Fruit fly (Drosophila melanogaster): Measurements from ENCODE around the gene CG6415.

Gene CG6415

dm6 chr2L:10681602-10682001 lies 21.8 kb upstream of the CG6415 start, which contains the start of gene CG17107:
Gene CG17107, plus strand, starts transcription at chr2L:10681902.
- TF ChIP-seq rn (GFP tag; IDR thresholded peaks at IDR 0.05) (no peak), D1 (tag; optimal IDR thresholded peaks at IDR 0.05) (no peak), gl (tag; optimal IDR thresholded peaks at IDR 0.05) (no peak), Snoo (tag; optimal IDR thresholded peaks at IDR 0.05) (no peak), CG8301 (tag; optimal IDR thresholded peaks at IDR 0.05) (no peak)

dm6 chr2L:10682197-10682596 lies 21.2 kb upstream of the CG6415 start:
- TF ChIP-seq CG12605 (GFP tag; IDR thresholded peaks at IDR 0.05) (no peak), D1 (tag; optimal IDR thresholded peaks at IDR 0.05) (no peak), CG34367 (tag; optimal IDR thresholded peaks at IDR 0.05) (no peak), CG15710 (tag; optimal IDR thresholded peaks at IDR 0.05) (no peak), CG13204 (GFP tag; optimal IDR thresholded peaks at IDR 0.05) (no peak), EcR (GFP tag; optimal IDR thresholded peaks at IDR 0.05) (no peak), CG8159 (tag; optimal IDR thresholded peaks at IDR 0.05) (no peak), CG9948 (tag; optimal IDR thresholded peaks at IDR 0.05) (no peak), CG8301 (tag; optimal IDR thresholded peaks at IDR 0.05) (no peak), Pif1B (GFP tag; optimal IDR thresholded peaks at IDR 0.05) (no peak), CG17806 (tag; optimal IDR thresholded peaks at IDR 0.05) (no peak), CG10348 (GFP tag; IDR thresholded peaks at IDR 0.05) (no peak), Ets98B (GFP tag; IDR thresholded peaks at IDR 0.05) (no peak), fd96Ca (GFP tag; IDR thresholded peaks at IDR 0.05) (no peak), Pif1A (GFP tag; optimal IDR thresholded peaks at IDR 0.05) (no peak), CG14655 (GFP tag; optimal IDR thresholded peaks at IDR 0.05) (no peak), CG4496 (GFP tag; IDR thresholded peaks at IDR 0.05) (no peak), Snoo (tag; optimal IDR thresholded peaks at IDR 0.05) (no peak), rn (GFP tag; IDR thresholded peaks at IDR 0.05) (no peak), gl (tag; optimal IDR thresholded peaks at IDR 0.05) (no peak)

- TF ChIP-seq EcR (GFP tag; optimal IDR thresholded peaks at IDR 0.05), result no peak
- no peak for TF ChIP-seq gl (tag; optimal IDR thresholded peaks at IDR 0.05)
- TF ChIP-seq CG14655 (GFP tag; optimal IDR thresholded peaks at IDR 0.05), result no peak
- no peak for TF ChIP-seq rn (GFP tag; IDR thresholded peaks at IDR 0.05)
- no peak for TF ChIP-seq Ets98B (GFP tag; IDR thresholded peaks at IDR 0.05)
- no peak for TF ChIP-seq D1 (tag; optimal IDR thresholded peaks at IDR 0.05)
- no peak for TF ChIP-seq CG9948 (tag; optimal IDR thresholded peaks at IDR 0.05)
- TF ChIP-seq Snoo (tag; optimal IDR thresholded peaks at IDR 0.05), result no peak
- no peak for TF ChIP-seq CG8301 (tag; optimal IDR thresholded peaks at IDR 0.05)
- no peak for TF ChIP-seq CG10348 (GFP tag; IDR thresholded peaks at IDR 0.05)
- TF ChIP-seq CG34367 (tag; optimal IDR thresholded peaks at IDR 0.05), result no peak
- no peak for TF ChIP-seq CG13204 (GFP tag; optimal IDR thresholded peaks at IDR 0.05)
Observed at dm6 chr2L:10682912-10683311, 20.5 kb upstream of the CG6415 start.

dm6 chr2L:10684309-10684708 lies 19.1 kb upstream of the CG6415 start, which contains the start of gene CG7299:
Gene CG7299, minus strand, starts transcription at chr2L:10684409.
- TF ChIP-seq Ets98B (GFP tag; IDR thresholded peaks at IDR 0.05) (no peak), D1 (tag; optimal IDR thresholded peaks at IDR 0.05) (no peak), Snoo (tag; optimal IDR thresholded peaks at IDR 0.05) (no peak), rn (GFP tag; IDR thresholded peaks at IDR 0.05) (no peak), CG12605 (GFP tag; IDR thresholded peaks at IDR 0.05) (no peak), Pif1B (GFP tag; optimal IDR thresholded peaks at IDR 0.05) (no peak), CG15710 (tag; optimal IDR thresholded peaks at IDR 0.05) (no peak), CG9948 (tag; optimal IDR thresholded peaks at IDR 0.05) (no peak), CG10348 (GFP tag; IDR thresholded peaks at IDR 0.05) (no peak), CG32121 (GFP tag; IDR thresholded peaks at IDR 0.05) (no peak), CG8159 (tag; optimal IDR thresholded peaks at IDR 0.05) (no peak), CG13204 (GFP tag; optimal IDR thresholded peaks at IDR 0.05) (no peak), gl (tag; optimal IDR thresholded peaks at IDR 0.05) (no peak), CG4496 (GFP tag; IDR thresholded peaks at IDR 0.05) (no peak)

- no peak for TF ChIP-seq D1 (tag; optimal IDR thresholded peaks at IDR 0.05)
- no peak for TF ChIP-seq CG17806 (tag; optimal IDR thresholded peaks at IDR 0.05)
Observed at dm6 chr2L:10685666-10686065, 17.8 kb upstream of the CG6415 start.

dm6 chr2L:10687009-10687793 lies 16.2 kb upstream of the CG6415 start, which contains the start of gene CG7296:
Gene CG7296, minus strand, starts transcription at chr2L:10687066.
- TF ChIP-seq CG32121 (GFP tag; IDR thresholded peaks at IDR 0.05), result no peak
- no peak for TF ChIP-seq gl (tag; optimal IDR thresholded peaks at IDR 0.05)
- TF ChIP-seq Pif1A (GFP tag; optimal IDR thresholded peaks at IDR 0.05), result no peak
- TF ChIP-seq CG8159 (tag; optimal IDR thresholded peaks at IDR 0.05), result no peak
- no peak for TF ChIP-seq CG17806 (tag; optimal IDR thresholded peaks at IDR 0.05)
- TF ChIP-seq Snoo (tag; optimal IDR thresholded peaks at IDR 0.05), result no peak
- TF ChIP-seq Ets98B (GFP tag; IDR thresholded peaks at IDR 0.05), result no peak

dm6 chr2L:10687794-10688185 lies 15.6 kb upstream of the CG6415 start:
- TF ChIP-seq CG12605 (GFP tag; IDR thresholded peaks at IDR 0.05) (no peak), CG10348 (GFP tag; IDR thresholded peaks at IDR 0.05) (no peak), CG8159 (tag; optimal IDR thresholded peaks at IDR 0.05) (no peak), CG8301 (tag; optimal IDR thresholded peaks at IDR 0.05) (no peak), Ets98B (GFP tag; IDR thresholded peaks at IDR 0.05) (no peak), CG13204 (GFP tag; optimal IDR thresholded peaks at IDR 0.05) (no peak), CG17806 (tag; optimal IDR thresholded peaks at IDR 0.05) (no peak), CG15710 (tag; optimal IDR thresholded peaks at IDR 0.05) (no peak), Snoo (tag; optimal IDR thresholded peaks at IDR 0.05) (no peak), EcR (GFP tag; optimal IDR thresholded peaks at IDR 0.05) (no peak), fd96Ca (GFP tag; IDR thresholded peaks at IDR 0.05) (no peak), CG9948 (tag; optimal IDR thresholded peaks at IDR 0.05) (no peak), Pif1A (GFP tag; optimal IDR thresholded peaks at IDR 0.05) (no peak), CG34367 (tag; optimal IDR thresholded peaks at IDR 0.05) (no peak)

Data from whole organism, pupa.